Worm (Caenorhabditis elegans) whole organism, L3 larva: ENCODE results near the gene elt-3.
A peak's percentile ranks its signal among the peaks of the same experiment; 100 is the strongest.

ENCODE experiments used
- ama-1 ChIP-seq: fragments of 150-350 bp; optimal IDR thresholded peaks from 2 replicates; lab custom pipeline; 2018
- ceh-82 ChIP-seq: fragments of 150-350 bp; optimal IDR thresholded peaks from 2 replicates; lab custom pipeline; 2014; ENCODE audit warnings: missing biosample characterization, missing genetic modification characterization
- daf-12 ChIP-seq: fragments of 150-350 bp; optimal IDR thresholded peaks from 2 replicates; lab custom pipeline; 2014; ENCODE audit warnings: missing biosample characterization, missing genetic modification reagents, missing genetic modification characterization
- lsy-12 ChIP-seq: sonication (generic microtip); optimal IDR thresholded peaks from 2 replicates; lab custom pipeline; 2016; ENCODE audit warnings: mild to moderate bottlenecking, missing genetic modification characterization, missing compliant biosample characterization
- nhr-28 ChIP-seq: fragments of 150-350 bp; optimal IDR thresholded peaks from 2 replicates; lab custom pipeline; 2014; ENCODE audit warnings: missing biosample characterization, missing genetic modification characterization
- pha-4 ChIP-seq: fragments of 150-350 bp; optimal IDR thresholded peaks from 2 replicates; lab custom pipeline; 2014; ENCODE audit warnings: missing biosample characterization, missing genetic modification reagents, missing genetic modification characterization
- unc-39 ChIP-seq: sonication (generic microtip); optimal IDR thresholded peaks from 4 replicates; lab custom pipeline; 2017; ENCODE audit warnings: missing biosample characterization, missing genetic modification characterization
- ztf-11 ChIP-seq: fragments of 150-350 bp; optimal IDR thresholded peaks from 2 replicates; lab custom pipeline; 2014; ENCODE audit warnings: missing biosample characterization, missing genetic modification characterization

ce11 chrX:13959849-13960248 lies 25.2 kb downstream of the elt-3 start, which contains the start of gene syx-2:
- no peak for TF ChIP-seq ztf-11 (tag; lab: Kevin White, UChicago)
- no peak for TF ChIP-seq nhr-28
- TF ChIP-seq unc-39 = no peak
- no peak for TF ChIP-seq lsy-12
- TF ChIP-seq pha-4 (tag; lab: Kevin White, UChicago) = peak; percentile 57
- TF ChIP-seq daf-12 = no peak
- no peak for TF ChIP-seq ceh-82 (tag; lab: Kevin White, UChicago)
- no peak for TF ChIP-seq ama-1
